Worm (Caenorhabditis elegans) whole organism, late embryonic: ENCODE measurements around the gene djr-1.1.

ENCODE experiments used
- ceh-9 ChIP-seq: sonication (generic microtip); optimal IDR thresholded peaks from 2 replicates; lab custom pipeline; 2016; ENCODE audit warnings: mild to moderate bottlenecking, missing genetic modification characterization, inconsistent platforms, missing compliant biosample characterization
- fkh-10 ChIP-seq: fragments of 150-350 bp; optimal IDR thresholded peaks from 2 replicates; lab custom pipeline; 2014; ENCODE audit warnings: missing biosample characterization, missing genetic modification reagents, missing genetic modification characterization
- gmeb-2 ChIP-seq: sonication (generic microtip); optimal IDR thresholded peaks from 2 replicates; lab custom pipeline; 2016; ENCODE audit warnings: missing genetic modification characterization, inconsistent platforms, missing compliant biosample characterization
- hlh-6 ChIP-seq: sonication (generic microtip); optimal IDR thresholded peaks from 2 replicates; lab custom pipeline; 2016; ENCODE audit warnings: missing genotype, missing genetic modification characterization, missing compliant biosample characterization
- lim-6 ChIP-seq: sonication (generic microtip); optimal IDR thresholded peaks from 2 replicates; lab custom pipeline; 2016; ENCODE audit warnings: missing genetic modification characterization, missing compliant biosample characterization
- madf-2 ChIP-seq: sonication (generic microtip); optimal IDR thresholded peaks from 2 replicates; lab custom pipeline; 2017; ENCODE audit warnings: missing genetic modification characterization, missing compliant biosample characterization
- nhr-232 ChIP-seq: sonication (generic microtip); optimal IDR thresholded peaks from 2 replicates; lab custom pipeline; 2016; ENCODE audit warnings: missing genetic modification characterization, missing compliant biosample characterization
- pha-2 ChIP-seq: sonication (generic microtip); optimal IDR thresholded peaks from 2 replicates; lab custom pipeline; 2017; ENCODE audit warnings: mild to moderate bottlenecking, missing genetic modification characterization, missing compliant biosample characterization
- pha-4 ChIP-seq: fragments of 150-350 bp; optimal IDR thresholded peaks from 2 replicates; lab custom pipeline; 2018; ENCODE audit warnings: missing biosample characterization, missing genetic modification reagents, missing genetic modification characterization
- syd-9 ChIP-seq: sonication (generic microtip); optimal IDR thresholded peaks from 2 replicates; lab custom pipeline; 2016; ENCODE audit warnings: mild to moderate bottlenecking, missing genetic modification characterization, moderate library complexity, missing compliant biosample characterization
- unc-86 ChIP-seq: sonication (generic microtip); optimal IDR thresholded peaks from 2 replicates; lab custom pipeline; 2016; ENCODE audit warnings: missing genetic modification characterization, missing compliant biosample characterization

DNA sequence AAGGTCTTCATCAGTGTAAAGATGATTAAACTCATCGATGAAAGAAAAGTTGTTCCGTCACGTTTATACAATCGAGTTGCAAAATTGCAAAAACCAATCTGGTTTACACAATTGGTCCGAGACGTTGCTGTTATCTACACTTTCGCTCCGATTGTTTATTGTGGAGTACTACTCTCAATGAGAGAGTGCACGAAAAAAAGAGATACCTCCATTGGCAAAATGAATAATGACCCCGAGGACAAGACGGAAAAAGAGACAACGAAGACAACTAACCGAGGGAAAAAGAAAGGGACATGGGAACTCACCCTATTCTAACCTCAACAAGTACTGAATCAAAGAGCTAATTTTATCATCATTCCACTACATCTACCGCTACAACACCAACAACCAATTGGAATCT, 23.2 kb downstream of the djr-1.1 start:
- TF ChIP-seq gmeb-2 (no peak), unc-86 (no peak), pha-4 (no peak), madf-2 (tag; lab: Kevin White, UChicago) (no peak), pha-2 (tag; lab: Kevin White, UChicago) (no peak), nhr-232 (tag; lab: Kevin White, UChicago) (no peak), lim-6 (tag; lab: Kevin White, UChicago) (no peak), ceh-9 (tag; lab: Kevin White, UChicago) (no peak), fkh-10 (GFP tag; lab: Kevin White, UChicago) (no peak), syd-9 (no peak), hlh-6 (tag; lab: Kevin White, UChicago) (no peak)
